Worm (Caenorhabditis elegans): ENCODE data around the gene ubh-4.
A peak's percentile ranks its signal among the peaks of the same experiment; 100 is the strongest.

ubh-4 gene

DNA sequence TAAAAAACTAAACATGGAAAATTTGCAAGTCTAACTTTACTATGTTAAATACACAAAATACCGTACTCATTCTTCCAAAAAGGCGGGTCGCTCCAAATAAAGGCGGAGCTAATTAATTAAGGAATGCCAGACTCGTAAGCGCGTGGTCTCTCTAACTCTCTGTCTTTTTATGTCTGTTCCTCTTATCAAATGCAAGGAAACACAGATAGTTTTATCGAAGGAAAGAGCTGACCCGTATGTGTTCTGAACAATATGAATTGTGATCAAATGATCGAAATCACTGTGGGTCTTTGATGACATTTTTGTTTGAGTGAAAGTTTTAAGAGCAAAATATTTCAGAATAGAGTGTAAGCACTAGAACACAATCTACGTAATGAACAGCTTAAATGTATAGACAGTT lies 38.0 kb downstream of the ubh-4 start:
- TF ChIP-seq lim-6 (tag; optimal IDR thresholded peaks at IDR 0.05) (no peak), ceh-45 (GFP tag; IDR thresholded peaks at IDR 0.05) (no peak), hlh-15 (tag; optimal IDR thresholded peaks at IDR 0.05) (no peak), tbx-2 (tag; optimal IDR thresholded peaks at IDR 0.05) (no peak), pax-1 (tag; optimal IDR thresholded peaks at IDR 0.05) (no peak), ceh-14 (tag; optimal IDR thresholded peaks at IDR 0.05) (no peak), K02D7.2 (tag; optimal IDR thresholded peaks at IDR 0.05) (no peak), pat-9 (tag; optimal IDR thresholded peaks at IDR 0.05) (no peak), hlh-30 (tag; optimal IDR thresholded peaks at IDR 0.05; ENCODE audit: insufficient read depth) (no peak)

ce11 chrII:7991279-7991678 lies 48.1 kb downstream of the ubh-4 start:
- no peak for TF ChIP-seq dmd-4 (tag; optimal IDR thresholded peaks at IDR 0.05; ENCODE audit: borderline replicate concordance)
- no peak for TF ChIP-seq pqm-1 (tag; optimal IDR thresholded peaks at IDR 0.05)
- no peak for TF ChIP-seq sox-2 (GFP tag; IDR thresholded peaks at IDR 0.05)
- no peak for TF ChIP-seq tbx-2 (tag; optimal IDR thresholded peaks at IDR 0.05)
- peak; percentile 71 for TF ChIP-seq unc-42 (tag; optimal IDR thresholded peaks at IDR 0.05)
- no peak for TF ChIP-seq C08G9.2 (tag; optimal IDR thresholded peaks at IDR 0.05)
- TF ChIP-seq Y22D7AL.16 (tag; optimal IDR thresholded peaks at IDR 0.05) = no peak

ce11 chrII:7990192-7990591 lies 49.2 kb downstream of the ubh-4 start:
- TF ChIP-seq unc-42 (tag; optimal IDR thresholded peaks at IDR 0.05) (peak; percentile 69), sox-2 (GFP tag; IDR thresholded peaks at IDR 0.05) (no peak)

Measured in whole organism, late embryonic.